Worm (Caenorhabditis elegans) whole organism, young adult: ENCODE measurements around the gene Y71H2AM.14.

Source experiments
- B0019.2 ChIP-seq: fragments of 200-800 bp; sonication (Bioruptor generic); conservative IDR thresholded peaks from 2 replicates; pipeline ENCODE4 v1.3.6; 2022; ENCODE audit warnings: missing genetic modification reagents, missing genetic modification characterization, missing compliant biosample characterization
- C06A6.2 ChIP-seq: fragments of 200-800 bp; sonication (Bioruptor generic); conservative IDR thresholded peaks from 2 replicates; pipeline ENCODE4 v1.3.6; 2022; ENCODE audit warnings: missing genetic modification characterization, missing compliant biosample characterization
- F33H1.4 ChIP-seq: fragments of 200-800 bp; sonication (Bioruptor generic); IDR thresholded peaks from 2 replicates; pipeline ENCODE4 v1.3.6; 2022; ENCODE audit warnings: missing genetic modification reagents, missing genetic modification characterization, missing compliant biosample characterization
- F57A8.1 ChIP-seq: fragments of 200-800 bp; sonication (Bioruptor generic); optimal IDR thresholded peaks from 2 replicates; lab custom pipeline; 2018; ENCODE audit warnings: mild to moderate bottlenecking, missing genetic modification characterization, moderate library complexity, missing compliant biosample characterization
- T07F8.4 ChIP-seq: sonication (generic microtip); optimal IDR thresholded peaks from 2 replicates; lab custom pipeline; 2016; ENCODE audit warnings: mild to moderate bottlenecking, missing genetic modification characterization, moderate library complexity, missing compliant biosample characterization
- T26A5.8 ChIP-seq: sonication (generic microtip); optimal IDR thresholded peaks from 2 replicates; lab custom pipeline; 2016; ENCODE audit warnings: missing genetic modification characterization, missing compliant biosample characterization
- Y53F4B.3 ChIP-seq: fragments of 200-800 bp; sonication (Bioruptor generic); IDR thresholded peaks from 2 replicates; pipeline ENCODE4 v1.3.6; 2022; ENCODE audit warnings: missing genetic modification reagents, missing genetic modification characterization, missing compliant biosample characterization
- Y56A3A.18 ChIP-seq: fragments of 200-800 bp; sonication (Bioruptor generic); IDR thresholded peaks from 2 replicates; pipeline ENCODE4 v1.3.6; 2022; ENCODE audit warnings: missing genetic modification reagents, missing genetic modification characterization, missing compliant biosample characterization
- Y67H2A.10 ChIP-seq: fragments of 200-800 bp; sonication (Bioruptor generic); conservative IDR thresholded peaks from 2 replicates; pipeline ENCODE4 v1.3.6; 2022; ENCODE audit warnings: missing genetic modification reagents, missing genetic modification characterization, missing compliant biosample characterization
- ama-1 ChIP-seq, 3 experiments: fragments of 150-350 bp in 1 of 3; sonication (generic microtip) in 2 of 3; optimal IDR thresholded peaks; 2 replicates each; lab custom pipeline; 2014 to 2018; ENCODE audit warnings: missing biosample characterization in 2 of 3, missing genetic modification characterization in 2 of 3, missing genetic modification reagents in 2 of 3
- aptf-3 ChIP-seq: fragments of 200-800 bp; sonication (Bioruptor generic); IDR thresholded peaks from 2 replicates; pipeline ENCODE4 v1.3.6; 2022; ENCODE audit warnings: missing genetic modification characterization, missing compliant biosample characterization
- athp-1 ChIP-seq: sonication (generic microtip); optimal IDR thresholded peaks from 2 replicates; lab custom pipeline; 2017; ENCODE audit warnings: mild to moderate bottlenecking, missing genetic modification characterization, missing compliant biosample characterization
- bed-2 ChIP-seq: fragments of 200-800 bp; sonication (Bioruptor generic); IDR thresholded peaks from 2 replicates; pipeline ENCODE4 v1.3.6; 2022; ENCODE audit warnings: missing genetic modification reagents, missing genetic modification characterization, missing compliant biosample characterization
- ceh-27 ChIP-seq: fragments of 200-800 bp; sonication (Bioruptor generic); optimal IDR thresholded peaks from 2 replicates; lab custom pipeline; 2018; ENCODE audit warnings: mild to moderate bottlenecking, missing genetic modification characterization, moderate library complexity, missing compliant biosample characterization
- dox-1 ChIP-seq: fragments of 200-800 bp; sonication (Bioruptor generic); IDR thresholded peaks from 2 replicates; pipeline ENCODE4 v1.3.6; 2022; ENCODE audit warnings: missing genetic modification reagents, missing genetic modification characterization, missing compliant biosample characterization
- dpl-1 ChIP-seq: fragments of 150-350 bp; optimal IDR thresholded peaks from 2 replicates; lab custom pipeline; 2014; ENCODE audit warnings: missing biosample characterization, missing genetic modification reagents, missing genetic modification characterization
- egrh-3 ChIP-seq: fragments of 200-800 bp; sonication (Bioruptor generic); IDR thresholded peaks from 2 replicates; pipeline ENCODE4 v1.3.6; 2022; ENCODE audit warnings: missing genetic modification reagents, missing genetic modification characterization, missing compliant biosample characterization
- ets-4 ChIP-seq: fragments of 200-800 bp; sonication (Bioruptor generic); optimal IDR thresholded peaks from 2 replicates; lab custom pipeline; 2018; ENCODE audit warnings: mild to moderate bottlenecking, missing genetic modification characterization, missing compliant biosample characterization
- hlh-12 ChIP-seq: sonication (generic microtip); optimal IDR thresholded peaks from 2 replicates; lab custom pipeline; 2016; ENCODE audit warnings: missing genetic modification characterization, missing compliant biosample characterization
- hmg-20 ChIP-seq: fragments of 200-800 bp; sonication (Bioruptor generic); IDR thresholded peaks from 2 replicates; pipeline ENCODE4 v1.3.6; 2022; ENCODE audit warnings: missing genetic modification reagents, missing genetic modification characterization, missing compliant biosample characterization
- hsf-1 ChIP-seq: fragments of 200-800 bp; sonication (Bioruptor generic); IDR thresholded peaks from 2 replicates; pipeline ENCODE4 v1.3.6; 2022; ENCODE audit warnings: missing genetic modification reagents, missing genetic modification characterization, missing compliant biosample characterization
- lin-35 ChIP-seq, 3 experiments: fragments of 150-350 bp in 2 of 3; sonication (generic microtip) in 1 of 3; optimal IDR thresholded peaks; 2 replicates each; lab custom pipeline; 2014 to 2018; ENCODE audit warnings: missing biosample characterization in 3 of 3, missing genetic modification characterization in 3 of 3, missing genetic modification reagents in 3 of 3
- lir-1 ChIP-seq: fragments of 200-800 bp; sonication (Bioruptor generic); conservative IDR thresholded peaks from 2 replicates; pipeline ENCODE4 v1.3.6; 2022; ENCODE audit warnings: missing genetic modification reagents, missing genetic modification characterization, missing compliant biosample characterization
- lsl-1 ChIP-seq: fragments of 200-800 bp; sonication (Bioruptor generic); optimal IDR thresholded peaks from 2 replicates; lab custom pipeline; 2018; ENCODE audit warnings: mild to moderate bottlenecking, missing genetic modification characterization, moderate library complexity, missing compliant biosample characterization
- madf-10 ChIP-seq: sonication (generic microtip); optimal IDR thresholded peaks from 2 replicates; lab custom pipeline; 2016; ENCODE audit warnings: mild to moderate bottlenecking, missing genetic modification characterization, missing compliant biosample characterization
- madf-6 ChIP-seq: fragments of 200-800 bp; sonication (Bioruptor generic); IDR thresholded peaks from 2 replicates; pipeline ENCODE4 v1.3.6; 2022; ENCODE audit warnings: missing genetic modification reagents, missing genetic modification characterization, missing compliant biosample characterization
- madf-8 ChIP-seq: fragments of 200-800 bp; sonication (Bioruptor generic); conservative IDR thresholded peaks from 2 replicates; pipeline ENCODE4 v1.3.6; 2022; ENCODE audit warnings: missing genetic modification reagents, missing genetic modification characterization, missing compliant biosample characterization
- mcd-1 ChIP-seq: fragments of 200-800 bp; sonication (Bioruptor generic); IDR thresholded peaks from 2 replicates; pipeline ENCODE4 v1.3.6; 2022; ENCODE audit warnings: missing genetic modification reagents, missing genetic modification characterization, missing compliant biosample characterization
- mes-4 ChIP-seq: sonication (generic microtip); optimal IDR thresholded peaks from 2 replicates; lab custom pipeline; 2016; ENCODE audit warnings: missing genotype, missing genetic modification characterization, missing compliant biosample characterization
- mxl-1 ChIP-seq: sonication (generic microtip); optimal IDR thresholded peaks from 2 replicates; lab custom pipeline; 2016; ENCODE audit warnings: missing genetic modification characterization, missing compliant biosample characterization
- nfya-1 ChIP-seq: sonication (generic microtip); optimal IDR thresholded peaks from 2 replicates; lab custom pipeline; 2017; ENCODE audit warnings: antibody characterized with exemption, missing compliant biosample characterization, missing genetic modification characterization, borderline replicate concordance; ENCODE audit not compliant: insufficient read depth
- nfya-2 ChIP-seq: fragments of 200-800 bp; sonication (Bioruptor generic); IDR thresholded peaks from 2 replicates; pipeline ENCODE4 v1.3.6; 2022; ENCODE audit warnings: missing genetic modification reagents, missing genetic modification characterization, missing compliant biosample characterization
- nhr-80 ChIP-seq: sonication (generic microtip); optimal IDR thresholded peaks from 2 replicates; lab custom pipeline; 2016; ENCODE audit warnings: missing genetic modification characterization, missing compliant biosample characterization
- pbrm-1 ChIP-seq: fragments of 200-800 bp; sonication (Bioruptor generic); IDR thresholded peaks from 2 replicates; pipeline ENCODE4 v1.3.6; 2022; ENCODE audit warnings: missing genetic modification reagents, missing genetic modification characterization, missing compliant biosample characterization
- rec-8 ChIP-seq, 2 experiments: sonication (generic microtip); optimal IDR thresholded peaks; 2 replicates each; lab custom pipeline; 2016; ENCODE audit warnings: mild to moderate bottlenecking in 2 of 2, missing genetic modification characterization in 2 of 2, missing genetic modification reagents in 2 of 2, missing genotype in 2 of 2, missing biosample characterization in 1 of 2, missing compliant biosample characterization in 1 of 2, moderate library complexity in 1 of 2
- repo-1 ChIP-seq: sonication (generic microtip); optimal IDR thresholded peaks from 2 replicates; lab custom pipeline; 2017; ENCODE audit warnings: mild to moderate bottlenecking, missing genetic modification characterization, missing compliant biosample characterization
- snpc-1.1 ChIP-seq: sonication (generic microtip); optimal IDR thresholded peaks from 2 replicates; lab custom pipeline; 2017; ENCODE audit warnings: missing genetic modification characterization, mild to moderate bottlenecking, missing compliant biosample characterization, antibody characterized with exemption, moderate library complexity, missing genotype, missing genetic modification reagents; ENCODE audit not compliant: insufficient read depth
- snpc-1.3 ChIP-seq: sonication (generic microtip); optimal IDR thresholded peaks from 2 replicates; lab custom pipeline; 2017; ENCODE audit warnings: missing genetic modification characterization, mild to moderate bottlenecking, missing compliant biosample characterization, antibody characterized with exemption, moderate library complexity, missing genotype, missing genetic modification reagents; ENCODE audit not compliant: insufficient read depth
- unc-62 ChIP-seq: fragments of 150-350 bp; optimal IDR thresholded peaks from 2 replicates; lab custom pipeline; 2014; ENCODE audit warnings: missing biosample characterization, missing genetic modification reagents, missing genetic modification characterization

Gene Y71H2AM.14

ce11 chrIII:2768635-2769034, 22.2 kb upstream of the Y71H2AM.14 start, which contains the start of gene swsn-3 (continued):
- TF ChIP-seq hlh-12 (no peak), mcd-1 (GFP tag; lab: Robert Waterston, UW) (peak; percentile 97), mxl-1 (tag; lab: Kevin White, UChicago) (peak; percentile 32), unc-62 (GFP tag; lab: Kevin White, UChicago) (no peak), madf-10 (tag; lab: Kevin White, UChicago) (peak; percentile 13), nfya-2 (GFP tag; lab: Robert Waterston, UW) (no peak), C06A6.2 (GFP tag; lab: Robert Waterston, UW) (peak; percentile 79), dox-1 (peak; percentile 87), pbrm-1 (GFP tag; lab: Robert Waterston, UW) (peak; percentile 86), F33H1.4 (GFP tag; lab: Robert Waterston, UW) (peak; percentile 71), athp-1 (tag; lab: Kevin White, UChicago) (peak; percentile 95), rec-8 (tag; optimal IDR thresholded peaks at IDR 0.05; lab: Kevin White, UChicago) (peak; percentile 56 to 88), lin-35 (GFP tag; optimal IDR thresholded peaks at IDR 0.05; lab: Kevin White, UChicago) (peak in 1 of 3 experiments; percentile 89), egrh-3 (GFP tag; lab: Robert Waterston, UW) (0 out of 2 replicates have a peak, but pooled peaks have one; percentile 14), Y53F4B.3 (GFP tag; lab: Robert Waterston, UW) (0 out of 2 replicates have a peak, but pooled peaks have one; percentile 15), snpc-1.3 (tag; lab: Kevin White, UChicago) (peak; percentile 75), T26A5.8 (tag; lab: Kevin White, UChicago) (no peak), madf-8 (peak; percentile 42), hmg-20 (0 out of 2 replicates have a peak, but pooled peaks have one; percentile 40), snpc-1.1 (tag; lab: Kevin White, UChicago) (peak; percentile 68), lsl-1 (GFP tag; lab: Kevin White, UChicago) (peak; percentile 75), hsf-1 (GFP tag; lab: Robert Waterston, UW) (no peak), nfya-1 (no peak), aptf-3 (no peak), ama-1 (optimal IDR thresholded peaks at IDR 0.05; lab: Kevin White, UChicago) (no peak), ama-1 (GFP tag; optimal IDR thresholded peaks at IDR 0.05; lab: Kevin White, UChicago) (peak; percentile 20 to 72), ets-4 (GFP tag; lab: Kevin White, UChicago) (no peak), dpl-1 (GFP tag; lab: Kevin White, UChicago) (peak; percentile 65), ceh-27 (GFP tag; lab: Kevin White, UChicago) (peak; percentile 52), bed-2 (GFP tag; lab: Robert Waterston, UW) (no peak), F57A8.1 (no peak), mes-4 (tag; lab: Kevin White, UChicago) (no peak), T07F8.4 (tag; lab: Kevin White, UChicago) (peak; percentile 24), Y56A3A.18 (GFP tag; lab: Robert Waterston, UW) (peak; percentile 83; the same call in 1 of the 2 replicates), B0019.2 (GFP tag; lab: Robert Waterston, UW) (peak; percentile 72), nhr-80 (peak; percentile 43), Y67H2A.10 (GFP tag; lab: Robert Waterston, UW) (peak; percentile 79), lir-1 (GFP tag; lab: Robert Waterston, UW) (peak; percentile 41; the same call in 1 of the 2 replicates), repo-1 (tag; lab: Kevin White, UChicago) (peak; percentile 49), madf-6 (peak; percentile 84)
